Worm (Caenorhabditis elegans): ENCODE data around the gene F11G11.4.

The F11G11.4 gene

DNA sequence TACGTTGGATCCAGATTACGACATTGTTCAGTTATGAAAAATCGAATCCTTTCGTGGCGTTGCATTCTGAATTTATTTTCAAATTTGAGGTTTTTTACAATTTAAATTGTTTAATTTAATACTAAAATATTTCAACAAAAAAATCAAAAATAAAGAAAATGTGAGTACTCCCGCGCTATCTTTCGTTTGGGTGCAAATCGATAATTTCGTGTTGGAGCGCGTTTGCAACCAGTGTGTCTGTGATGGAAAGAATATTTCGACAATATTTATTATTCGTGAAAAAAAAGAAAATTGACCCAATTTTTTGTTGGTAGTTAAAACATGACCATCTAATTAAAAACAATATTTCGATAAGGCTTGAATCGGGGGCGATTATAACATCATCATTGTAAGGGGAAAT lies 41.6 kb downstream of the F11G11.4 start, which contains the start of gene R05F9.9:
Gene R05F9.9, minus strand, starts transcription at position 66 of the 400 bp plus-strand sequence.
- no peak for TF ChIP-seq snpc-4 (GFP tag; optimal IDR thresholded peaks at IDR 0.05)
- TF ChIP-seq snpc-4 (tag; optimal IDR thresholded peaks at IDR 0.05) = peak in 2 of 4 experiments; percentile 23 to 50
- TF ChIP-seq ceh-91 (GFP tag; IDR thresholded peaks at IDR 0.05) = no peak
- TF ChIP-seq rcor-1 (GFP tag; IDR thresholded peaks at IDR 0.05) = no peak
- TF ChIP-seq ZK185.1 (tag; optimal IDR thresholded peaks at IDR 0.05; ENCODE audit: poor library complexity, severe bottlenecking) = peak; percentile 37
- peak; percentile 31 for TF ChIP-seq attf-5 (GFP tag; optimal IDR thresholded peaks at IDR 0.05)
- no peak for TF ChIP-seq cebp-1 (GFP tag; IDR thresholded peaks at IDR 0.05)
- TF ChIP-seq cebp-1 (tag; optimal IDR thresholded peaks at IDR 0.05) = peak; percentile 57
- TF ChIP-seq mxl-1 (tag; optimal IDR thresholded peaks at IDR 0.05) = peak; percentile 27
- peak; percentile 28 for TF ChIP-seq gei-17 (GFP tag; optimal IDR thresholded peaks at IDR 0.05)
- TF ChIP-seq Y53F4B.3 (GFP tag; IDR thresholded peaks at IDR 0.05) = no peak
- TF ChIP-seq F33H1.4 (GFP tag; IDR thresholded peaks at IDR 0.05) = peak; percentile 6; the same call in 1 of the 2 replicates
- no peak for TF ChIP-seq hlh-26 (GFP tag; conservative IDR thresholded peaks at IDR 0.05)
- peak; percentile 50 for TF ChIP-seq ekl-4 (GFP tag; IDR thresholded peaks at IDR 0.05)
- peak; percentile 62; the same call in 1 of the 2 replicates for TF ChIP-seq Y95B8A.8 (GFP tag; IDR thresholded peaks at IDR 0.05)
- TF ChIP-seq F37B4.10 (GFP tag; IDR thresholded peaks at IDR 0.05) = no peak
- peak; percentile 8 for TF ChIP-seq snpc-1.3 (tag; optimal IDR thresholded peaks at IDR 0.05; ENCODE audit: insufficient read depth)
- peak; percentile 64 for TF ChIP-seq ama-1 (optimal IDR thresholded peaks at IDR 0.05)
- no peak for TF ChIP-seq ama-1 (GFP tag; optimal IDR thresholded peaks at IDR 0.05)
- TF ChIP-seq B0336.3 (GFP tag; IDR thresholded peaks at IDR 0.05) = peak; percentile 41; the same call in 1 of the 2 replicates
- no peak for TF ChIP-seq snpc-1.1 (tag; optimal IDR thresholded peaks at IDR 0.05; ENCODE audit: insufficient read depth)
- TF ChIP-seq mcd-1 (GFP tag; IDR thresholded peaks at IDR 0.05) = peak; percentile 52; the same call in 1 of the 2 replicates
- TF ChIP-seq unc-130 (GFP tag; optimal IDR thresholded peaks at IDR 0.05) = no peak
- peak; percentile 8 for TF ChIP-seq tlf-1 (GFP tag; optimal IDR thresholded peaks at IDR 0.05)
- peak; percentile 55 for TF ChIP-seq F23B12.7 (tag; optimal IDR thresholded peaks at IDR 0.05; ENCODE audit: insufficient read depth)
- TF ChIP-seq madf-10 (tag; optimal IDR thresholded peaks at IDR 0.05) = peak; percentile 21
- TF ChIP-seq lin-40 (tag; optimal IDR thresholded peaks at IDR 0.05) = peak; percentile 8
- TF ChIP-seq T26A5.8 (tag; optimal IDR thresholded peaks at IDR 0.05) = no peak
- TF ChIP-seq let-526 (GFP tag; IDR thresholded peaks at IDR 0.05) = no peak
- TF ChIP-seq Y53G8AR.9 (GFP tag; conservative IDR thresholded peaks at IDR 0.05) = peak; percentile 86
- TF ChIP-seq nhr-80 (tag; optimal IDR thresholded peaks at IDR 0.05) = peak; percentile 17
- TF ChIP-seq F39B2.1 (GFP tag; IDR thresholded peaks at IDR 0.05) = 0 out of 2 replicates have a peak, but pooled peaks have one; percentile 15
- peak; percentile 51 for TF ChIP-seq madf-6 (GFP tag; IDR thresholded peaks at IDR 0.05)
- peak; percentile 37 for TF ChIP-seq ztf-26 (tag; optimal IDR thresholded peaks at IDR 0.05)
- 0 out of 2 replicates have a peak, but pooled peaks have one; percentile 1 for TF ChIP-seq madf-3 (GFP tag; IDR thresholded peaks at IDR 0.05)
- peak; percentile 59 for TF ChIP-seq lin-54 (GFP tag; optimal IDR thresholded peaks at IDR 0.05)
- TF ChIP-seq lin-35 (GFP tag; optimal IDR thresholded peaks at IDR 0.05) = peak in 1 of 3 experiments; percentile 58
- peak; percentile 66 for TF ChIP-seq hsf-1 (GFP tag; IDR thresholded peaks at IDR 0.05)
- peak; percentile 52 for TF ChIP-seq nfyb-1 (GFP tag; IDR thresholded peaks at IDR 0.05)
- peak; percentile 56 for TF ChIP-seq repo-1 (tag; optimal IDR thresholded peaks at IDR 0.05)
- TF ChIP-seq nhr-90 (tag; optimal IDR thresholded peaks at IDR 0.05) = peak; percentile 10
- peak; percentile 43 for TF ChIP-seq tbp1 (GFP tag; optimal IDR thresholded peaks at IDR 0.05)
- TF ChIP-seq atf-7 (tag; optimal IDR thresholded peaks at IDR 0.05) = peak; percentile 46
- peak; percentile 39 for TF ChIP-seq efl-1 (GFP tag; optimal IDR thresholded peaks at IDR 0.05)
- TF ChIP-seq ceh-79 (tag; optimal IDR thresholded peaks at IDR 0.05) = peak; percentile 12
- TF ChIP-seq lsl-1 (GFP tag; optimal IDR thresholded peaks at IDR 0.05) = peak; percentile 25
